Worm (Caenorhabditis elegans) whole organism, early embryonic: ENCODE measurements around the gene F18E9.3.

Source experiments
- B0310.2 ChIP-seq: sonication (generic microtip); optimal IDR thresholded peaks from 2 replicates; lab custom pipeline; 2016; ENCODE audit warnings: mild to moderate bottlenecking, missing genetic modification characterization, missing compliant biosample characterization
- F13C5.2 ChIP-seq: sonication (generic microtip); optimal IDR thresholded peaks from 2 replicates; lab custom pipeline; 2017; ENCODE audit warnings: mild to moderate bottlenecking, missing genetic modification characterization, inconsistent platforms, missing compliant biosample characterization
- ama-1 ChIP-seq: fragments of 150-350 bp; optimal IDR thresholded peaks from 2 replicates; lab custom pipeline; 2014
- ceh-36 ChIP-seq: sonication (generic microtip); optimal IDR thresholded peaks from 2 replicates; lab custom pipeline; 2016; ENCODE audit warnings: missing genetic modification characterization, inconsistent platforms, missing compliant biosample characterization
- ets-7 ChIP-seq: sonication (generic microtip); optimal IDR thresholded peaks from 2 replicates; lab custom pipeline; 2016; ENCODE audit warnings: missing genotype, missing genetic modification characterization, missing compliant biosample characterization
- hmbx-1 ChIP-seq: sonication (generic microtip); optimal IDR thresholded peaks from 2 replicates; lab custom pipeline; 2016; ENCODE audit warnings: mild to moderate bottlenecking, missing genetic modification characterization, missing compliant biosample characterization
- hmg-4 ChIP-seq: fragments of 200-800 bp; sonication (Bioruptor generic); optimal IDR thresholded peaks from 2 replicates; lab custom pipeline; 2018; ENCODE audit warnings: mild to moderate bottlenecking, missing genetic modification characterization, missing compliant biosample characterization
- scrt-1 ChIP-seq: fragments of 200-800 bp; sonication (Bioruptor generic); IDR thresholded peaks from 2 replicates; pipeline ENCODE4 v1.3.6; 2022; ENCODE audit warnings: missing genetic modification characterization, missing compliant biosample characterization
- sea-1 ChIP-seq: fragments of 200-800 bp; sonication (Bioruptor generic); conservative IDR thresholded peaks from 2 replicates; pipeline ENCODE4 v1.3.6; 2022; ENCODE audit warnings: missing genetic modification characterization, missing compliant biosample characterization
- tbx-11 ChIP-seq: fragments of 200-800 bp; sonication (Bioruptor generic); IDR thresholded peaks from 2 replicates; pipeline ENCODE4 v1.3.6; 2022; ENCODE audit warnings: missing genetic modification characterization, missing compliant biosample characterization
- tbx-37 ChIP-seq: fragments of 200-800 bp; sonication (Bioruptor generic); conservative IDR thresholded peaks from 2 replicates; pipeline ENCODE4 v1.3.6; 2022; ENCODE audit warnings: missing genetic modification reagents, missing genetic modification characterization, missing compliant biosample characterization
- tra-4 ChIP-seq: sonication (generic microtip); optimal IDR thresholded peaks from 2 replicates; lab custom pipeline; 2017; ENCODE audit warnings: missing genetic modification characterization, missing compliant biosample characterization

ce11 chrX:8566521-8567032 is 19.4 kb upstream of the F18E9.3 start:
- TF ChIP-seq tbx-11 (GFP tag; lab: Robert Waterston, UW) (no peak), hmg-4 (GFP tag; lab: Kevin White, UChicago) (no peak), sea-1 (GFP tag; lab: Robert Waterston, UW) (no peak), B0310.2 (tag; lab: Kevin White, UChicago) (no peak), F13C5.2 (no peak), scrt-1 (GFP tag; lab: Robert Waterston, UW) (no peak), tra-4 (no peak), tbx-37 (no peak), ets-7 (tag; lab: Kevin White, UChicago) (no peak), hmbx-1 (tag; lab: Kevin White, UChicago) (no peak), ama-1 (no peak), ceh-36 (tag; lab: Kevin White, UChicago) (no peak)
